Worm (Caenorhabditis elegans) whole organism, L4 larva: ENCODE results near the gene M163.10.

Experiments
- aly-2 ChIP-seq: sonication (generic microtip); optimal IDR thresholded peaks from 2 replicates; lab custom pipeline; 2018; ENCODE audit warnings: missing biosample characterization, missing genetic modification characterization
- ama-1 ChIP-seq: fragments of 150-350 bp; optimal IDR thresholded peaks from 2 replicates; lab custom pipeline; 2014; ENCODE audit warnings: inconsistent platforms, mixed read lengths
- lsy-2 ChIP-seq, 2 experiments: fragments of 150-350 bp in 1 of 2; sonication (generic microtip) in 1 of 2; optimal IDR thresholded peaks; 2 replicates each; lab custom pipeline; 2014 to 2017; ENCODE audit warnings: missing biosample characterization in 2 of 2, missing genetic modification characterization in 2 of 2
- nhr-11 ChIP-seq: fragments of 150-350 bp; optimal IDR thresholded peaks from 2 replicates; lab custom pipeline; 2014; ENCODE audit warnings: missing biosample characterization, missing genetic modification characterization
- snpc-1.2 ChIP-seq: fragments of 200-800 bp; sonication (Bioruptor generic); IDR thresholded peaks from 2 replicates; pipeline ENCODE4 v1.3.6; 2022; ENCODE audit warnings: missing genetic modification reagents, missing genetic modification characterization, missing compliant biosample characterization
- unc-62 ChIP-seq, 3 experiments: fragments of 150-350 bp in 1 of 3; sonication (generic microtip); optimal IDR thresholded peaks in 2 of 3; peaks in 1 of 3; 1 replicate in 1 of 3; 2 replicates in 2 of 3; lab custom pipeline; 2014 to 2017; ENCODE audit warnings: missing biosample characterization in 3 of 3, missing genetic modification characterization in 3 of 3, missing genetic modification reagents in 3 of 3, missing genotype in 1 of 3

DNA sequence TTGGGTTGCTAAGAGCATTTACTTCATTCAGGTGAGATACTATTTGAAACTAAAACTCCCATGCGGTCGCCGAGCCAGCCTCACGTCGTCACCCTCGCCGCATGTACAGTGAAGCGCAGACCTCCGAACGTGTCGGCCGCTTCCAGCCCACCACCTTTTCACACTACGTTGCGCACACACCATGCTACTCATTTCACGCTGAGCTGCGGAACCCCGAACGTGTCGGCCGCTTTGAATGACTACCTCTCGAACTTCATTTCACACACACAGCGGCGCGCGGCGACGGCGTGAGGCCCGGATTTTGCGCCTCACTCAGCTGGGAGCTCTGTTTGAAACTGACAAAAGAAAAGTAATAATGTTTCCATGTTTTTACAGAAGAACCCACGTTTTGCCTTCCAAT lies 10.8 kb downstream of the M163.10 start:
- TF ChIP-seq unc-62 (GFP tag; optimal IDR thresholded peaks at IDR 0.05 in 1 of 2; lab: Kevin White, UChicago) (no peak), unc-62 (tag; optimal IDR thresholded peaks at IDR 0.05; lab: Kevin White, UChicago) (no peak), ama-1 (lab: Kevin White, UChicago) (no peak), nhr-11 (tag; lab: Kevin White, UChicago) (no peak), snpc-1.2 (GFP tag; lab: Robert Waterston, UW) (no peak), lsy-2 (tag; optimal IDR thresholded peaks at IDR 0.05; lab: Kevin White, UChicago) (no peak), aly-2 (tag; lab: Kevin White, UChicago) (no peak)
